Worm (Caenorhabditis elegans): ENCODE data around the gene slc-17.3.

- no peak for TF ChIP-seq nhr-12 (tag; optimal IDR thresholded peaks at IDR 0.05)
- TF ChIP-seq elt-3 (tag; optimal IDR thresholded peaks at IDR 0.05), result no peak
- TF ChIP-seq nhr-2 (tag; optimal IDR thresholded peaks at IDR 0.05), result no peak
- no peak for TF ChIP-seq nhr-76 (tag; optimal IDR thresholded peaks at IDR 0.05)
- TF ChIP-seq bed-3 (GFP tag; optimal IDR thresholded peaks at IDR 0.05), result no peak
- no peak for TF ChIP-seq mep-1 (tag; optimal IDR thresholded peaks at IDR 0.05)
Measured at ce11 chrIII:7858407-7859029, 6.6 kb downstream of the slc-17.3 start, which contains the start of the genes coq-5 and ufm-1.

Measured in whole organism, mixed stage, embryonic.